Worm (Caenorhabditis elegans) whole organism, L2 larva: ENCODE data around the gene srh-32.

Source experiments
- F13H6.1 ChIP-seq: sonication (generic microtip); optimal IDR thresholded peaks from 2 replicates; lab custom pipeline; 2016; ENCODE audit warnings: missing genetic modification characterization, missing compliant biosample characterization
- ZK546.5 ChIP-seq: sonication (generic microtip); optimal IDR thresholded peaks from 2 replicates; lab custom pipeline; 2017; ENCODE audit warnings: missing biosample characterization, missing genetic modification characterization
- aly-2 ChIP-seq: fragments of 150-350 bp; optimal IDR thresholded peaks from 2 replicates; lab custom pipeline; 2014; ENCODE audit warnings: missing biosample characterization, missing genetic modification characterization
- lin-13 ChIP-seq: fragments of 150-350 bp; optimal IDR thresholded peaks from 2 replicates; lab custom pipeline; 2014; ENCODE audit warnings: missing biosample characterization, missing genetic modification reagents, missing genetic modification characterization
- nhr-12 ChIP-seq: fragments of 150-350 bp; optimal IDR thresholded peaks from 2 replicates; lab custom pipeline; 2014; ENCODE audit warnings: missing biosample characterization, missing genetic modification characterization
- nhr-23 ChIP-seq: fragments of 150-350 bp; optimal IDR thresholded peaks from 2 replicates; lab custom pipeline; 2014; ENCODE audit warnings: missing biosample characterization, missing genetic modification reagents, missing genetic modification characterization
- unc-62 ChIP-seq: fragments of 150-350 bp; optimal IDR thresholded peaks from 2 replicates; lab custom pipeline; 2014; ENCODE audit warnings: missing biosample characterization, missing genetic modification reagents, missing genetic modification characterization
- zag-1 ChIP-seq: fragments of 150-350 bp; optimal IDR thresholded peaks from 2 replicates; lab custom pipeline; 2014; ENCODE audit warnings: missing biosample characterization, missing genetic modification characterization

DNA sequence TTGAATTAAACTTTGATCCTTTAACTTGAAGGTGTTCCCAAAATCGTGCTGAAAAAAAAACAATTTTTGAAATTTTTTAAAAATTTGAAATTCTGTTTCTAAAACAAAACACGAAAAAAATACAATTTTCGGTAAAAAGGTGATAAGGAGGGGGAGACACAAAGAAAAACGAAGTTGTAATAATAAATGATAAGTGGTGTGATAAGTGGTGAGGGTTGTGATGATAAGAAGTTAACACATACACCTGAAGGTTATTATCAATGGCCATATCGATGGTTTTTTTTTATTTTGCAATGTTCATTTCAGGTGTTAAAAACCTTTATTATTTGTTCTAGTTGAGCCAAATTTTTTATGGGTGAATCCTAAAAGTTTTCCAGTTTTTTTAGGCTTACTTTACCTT is 13.3 kb downstream of the srh-32 start, which contains the start of gene twk-33:
- TF ChIP-seq ZK546.5 (no peak), unc-62 (no peak), nhr-23 (tag; lab: Kevin White, UChicago) (no peak), lin-13 (GFP tag; lab: Kevin White, UChicago) (no peak), nhr-12 (no peak), aly-2 (no peak), zag-1 (tag; lab: Kevin White, UChicago) (no peak), F13H6.1 (tag; lab: Kevin White, UChicago) (no peak)
